Worm (Caenorhabditis elegans): ENCODE measurements around the gene ast-1.
A peak's percentile ranks its signal among the peaks of the same experiment; 100 is the strongest.
"Not testable (repeated sequence)": the region's sequence is repeated elsewhere in the genome, so short reads cannot be mapped to it uniquely, and the experiment has no call there.

Gene ast-1

DNA sequence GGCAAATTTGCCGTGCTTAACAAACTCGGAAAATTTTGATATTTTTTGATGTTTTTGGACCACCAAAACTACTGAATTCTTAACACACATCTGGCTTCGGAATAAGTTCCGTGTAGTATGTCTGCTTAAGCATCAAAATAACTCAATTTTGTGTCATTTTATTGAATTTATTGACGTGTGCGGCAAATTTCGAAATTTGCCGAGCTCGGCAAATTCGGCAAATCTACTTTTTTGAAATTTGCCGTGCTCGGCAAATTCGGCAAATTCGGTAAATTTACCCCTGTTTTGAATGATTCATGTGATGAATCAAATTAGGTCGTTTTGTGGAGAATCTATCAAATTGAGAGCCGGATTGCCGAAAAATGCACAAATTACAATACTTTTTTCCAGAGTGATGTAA, at the start of gene ast-1:
TSS of gene ast-1 (minus strand) at position 101 of the 400 bp plus-strand sequence.
- TF ChIP-seq D2030.7 (GFP tag; IDR thresholded peaks at IDR 0.05); xnd-1 (tag; optimal IDR thresholded peaks at IDR 0.05); gei-17 (GFP tag; optimal IDR thresholded peaks at IDR 0.05): not testable (repeated sequence)

DNA sequence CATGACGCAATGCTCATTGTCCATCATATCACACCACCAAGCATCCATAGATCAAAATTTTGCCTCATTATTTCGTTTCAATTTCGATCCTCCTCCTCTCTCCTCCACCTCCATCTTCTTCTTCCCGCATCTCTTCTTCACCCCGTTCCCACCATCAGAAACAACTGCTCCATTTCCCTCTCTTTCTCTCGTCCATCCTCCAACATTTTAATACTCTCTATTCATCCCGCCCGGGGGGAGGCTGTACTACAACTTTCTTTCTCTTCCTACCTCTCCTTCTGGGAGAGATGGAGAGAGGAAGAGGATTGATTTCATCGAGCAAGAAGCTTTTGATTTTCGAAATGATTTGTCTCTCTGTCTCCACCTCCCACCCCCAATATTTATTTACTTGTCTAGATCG, 48.8 kb upstream of the ast-1 start:
- TF ChIP-seq hmg-20 (GFP tag; IDR thresholded peaks at IDR 0.05) (no peak), sdz-38 (tag; optimal IDR thresholded peaks at IDR 0.05) (no peak), ceh-58 (GFP tag; IDR thresholded peaks at IDR 0.05) (no peak), aptf-2 (GFP tag; conservative IDR thresholded peaks at IDR 0.05) (no peak), unc-62 (GFP tag; optimal IDR thresholded peaks at IDR 0.05) (no peak), C17E4.6 (GFP tag; IDR thresholded peaks at IDR 0.05) (no peak), efl-1 (GFP tag; optimal IDR thresholded peaks at IDR 0.05) (no peak), F55B11.4 (tag; optimal IDR thresholded peaks at IDR 0.05; ENCODE audit: borderline replicate concordance, insufficient read depth) (no peak), tbp1 (GFP tag; optimal IDR thresholded peaks at IDR 0.05) (no peak)

ce11 chrII:4182364-4182763, 47.2 kb upstream of the ast-1 start, which contains the start of gene R03H10.11:
Gene R03H10.11, plus strand, starts transcription at chrII:4182664.
- TF ChIP-seq attf-5 (GFP tag; optimal IDR thresholded peaks at IDR 0.05), result no peak
- no peak for TF ChIP-seq zfh-2 (GFP tag; conservative IDR thresholded peaks at IDR 0.05)
- TF ChIP-seq athp-1 (tag; optimal IDR thresholded peaks at IDR 0.05), result no peak
- no peak for TF ChIP-seq F10E7.11 (tag; optimal IDR thresholded peaks at IDR 0.05)
- no peak for TF ChIP-seq F57A8.1 (GFP tag; optimal IDR thresholded peaks at IDR 0.05)
- TF ChIP-seq lir-1 (GFP tag; conservative IDR thresholded peaks at IDR 0.05), result no peak
- no peak for TF ChIP-seq lag-1 (GFP tag; IDR thresholded peaks at IDR 0.05)
- no peak for TF ChIP-seq nhr-120 (GFP tag; IDR thresholded peaks at IDR 0.05)
- TF ChIP-seq mcd-1 (GFP tag; IDR thresholded peaks at IDR 0.05), result no peak
- no peak for TF ChIP-seq efl-1 (GFP tag; optimal IDR thresholded peaks at IDR 0.05)

ce11 chrII:4179897-4180296, 44.7 kb upstream of the ast-1 start, which contains the start of gene R03H10.1:
Gene R03H10.1, plus strand, starts transcription at chrII:4180248.
- TF ChIP-seq dpff-1 (tag; optimal IDR thresholded peaks at IDR 0.05) (no peak), Y67H2A.10 (GFP tag; conservative IDR thresholded peaks at IDR 0.05) (no peak), Y53F4B.3 (GFP tag; IDR thresholded peaks at IDR 0.05) (no peak), cebp-1 (GFP tag; IDR thresholded peaks at IDR 0.05) (no peak), cebp-1 (tag; optimal IDR thresholded peaks at IDR 0.05) (peak; percentile 20), nhr-80 (tag; optimal IDR thresholded peaks at IDR 0.05) (peak; percentile 21)

DNA sequence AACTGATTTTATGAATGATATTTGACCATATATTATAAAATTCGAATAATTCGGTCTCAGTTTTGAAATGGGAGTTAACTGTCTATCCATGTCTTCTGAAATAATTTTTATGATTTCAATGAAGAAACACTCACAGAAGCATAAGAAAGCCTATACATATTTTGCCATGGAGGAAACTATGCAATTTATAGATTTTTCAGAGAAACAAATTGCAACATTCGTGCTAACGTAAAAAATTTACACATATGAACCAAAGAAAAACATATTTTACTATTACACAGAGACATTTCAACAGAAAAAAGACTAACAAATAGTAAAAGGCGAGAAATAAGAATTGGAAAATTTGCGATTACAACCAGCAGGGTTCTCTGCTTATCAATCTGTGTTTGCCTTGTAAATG, 43.7 kb upstream of the ast-1 start, which contains the start of gene R03H10.7:
TSS of gene R03H10.7 (minus strand) at position 101 of the 400 bp plus-strand sequence.
- TF ChIP-seq ceh-91 (GFP tag; IDR thresholded peaks at IDR 0.05) (no peak), mel-28 (tag; optimal IDR thresholded peaks at IDR 0.05; ENCODE audit: borderline replicate concordance) (no peak), nhr-120 (GFP tag; IDR thresholded peaks at IDR 0.05) (no peak), snpc-1.3 (tag; optimal IDR thresholded peaks at IDR 0.05; ENCODE audit: insufficient read depth) (no peak), Y53F4B.3 (GFP tag; IDR thresholded peaks at IDR 0.05) (no peak), nhr-27 (tag; optimal IDR thresholded peaks at IDR 0.05) (no peak), Y95B8A.8 (GFP tag; IDR thresholded peaks at IDR 0.05) (no peak), nhr-80 (tag; optimal IDR thresholded peaks at IDR 0.05) (no peak), F37B4.10 (GFP tag; IDR thresholded peaks at IDR 0.05) (no peak), unc-130 (GFP tag; optimal IDR thresholded peaks at IDR 0.05) (no peak), ceh-79 (tag; optimal IDR thresholded peaks at IDR 0.05) (no peak), madf-10 (tag; optimal IDR thresholded peaks at IDR 0.05) (no peak)
